Worm (Caenorhabditis elegans): ENCODE data around the gene D2096.11.

- TF ChIP-seq lin-39 (tag; optimal IDR thresholded peaks at IDR 0.05) (no peak), unc-62 (GFP tag; optimal IDR thresholded peaks at IDR 0.05) (no peak), nhr-11 (tag; optimal IDR thresholded peaks at IDR 0.05) (no peak), egl-27 (tag; optimal IDR thresholded peaks at IDR 0.05) (no peak), nhr-12 (tag; optimal IDR thresholded peaks at IDR 0.05) (no peak), lin-13 (GFP tag; optimal IDR thresholded peaks at IDR 0.05) (no peak), elt-3 (tag; optimal IDR thresholded peaks at IDR 0.05) (no peak), zag-1 (tag; optimal IDR thresholded peaks at IDR 0.05) (no peak), ztf-4 (tag; optimal IDR thresholded peaks at IDR 0.05) (no peak), ceh-82 (tag; optimal IDR thresholded peaks at IDR 0.05) (no peak), nhr-77 (tag; optimal IDR thresholded peaks at IDR 0.05) (no peak), elt-1 (tag; optimal IDR thresholded peaks at IDR 0.05) (no peak), C34F6.9 (tag; optimal IDR thresholded peaks at IDR 0.05) (no peak), lsy-2 (tag; optimal IDR thresholded peaks at IDR 0.05) (no peak)
These were observed 30.8 kb downstream of the D2096.11 start, which contains the start of gene D2096.12 for ce11 chrIV:8363163-8363562.

Data from whole organism, L2 larva.